Fruit fly (Drosophila melanogaster) whole organism, prepupa: ENCODE measurements around the gene CG4822.

Experiments
- Blimp-1 ChIP-seq: fragments of 200-800 bp; sonication (Bioruptor generic); optimal IDR thresholded peaks from 3 replicates; lab custom pipeline; 2017; ENCODE audit warnings: missing biosample characterization, missing genetic modification characterization, mild to moderate bottlenecking, moderate library complexity, missing genetic modification reagents
- CG10631 ChIP-seq: fragments of 200-800 bp; sonication (Bioruptor generic); optimal IDR thresholded peaks from 2 replicates; lab custom pipeline; 2016; ENCODE audit warnings: missing biosample characterization, missing genetic modification characterization
- CG10669 ChIP-seq: fragments of 200-800 bp; sonication (Bioruptor generic); optimal IDR thresholded peaks from 3 replicates; lab custom pipeline; 2018; ENCODE audit warnings: missing biosample characterization, mild to moderate bottlenecking, missing genetic modification characterization, moderate library complexity
- CG11762 ChIP-seq: fragments of 200-800 bp; sonication (Bioruptor generic); optimal IDR thresholded peaks from 3 replicates; lab custom pipeline; 2016; ENCODE audit warnings: missing biosample characterization, missing genetic modification characterization; ENCODE audit not compliant: insufficient read depth
- CG11902 ChIP-seq: fragments of 200-800 bp; sonication (Bioruptor generic); optimal IDR thresholded peaks from 3 replicates; lab custom pipeline; 2016; ENCODE audit warnings: missing biosample characterization, missing genetic modification characterization
- CG15336 ChIP-seq: fragments of 200-800 bp; sonication (Bioruptor generic); IDR thresholded peaks from 2 replicates; pipeline ENCODE4 v1.3.6; 2022; ENCODE audit warnings: missing biosample characterization, missing genetic modification characterization
- CG16779 ChIP-seq: fragments of 200-800 bp; sonication (Bioruptor generic); optimal IDR thresholded peaks from 3 replicates; lab custom pipeline; 2017; ENCODE audit warnings: missing biosample characterization, mild to moderate bottlenecking, missing genetic modification characterization
- CG3032 ChIP-seq: fragments of 200-800 bp; optimal IDR thresholded peaks from 2 replicates; lab custom pipeline; 2019; ENCODE audit warnings: missing biosample characterization, mild to moderate bottlenecking, missing genetic modification characterization, moderate library complexity
- CG31627 ChIP-seq: fragments of 200-800 bp; sonication (Bioruptor generic); optimal IDR thresholded peaks from 3 replicates; lab custom pipeline; 2016; ENCODE audit warnings: missing biosample characterization, missing genetic modification characterization
- CG32006 ChIP-seq: fragments of 200-800 bp; sonication (Bioruptor generic); optimal IDR thresholded peaks from 3 replicates; lab custom pipeline; 2017; ENCODE audit warnings: missing biosample characterization, mild to moderate bottlenecking, missing genetic modification characterization
- CG34406 ChIP-seq: fragments of 200-800 bp; sonication (Bioruptor generic); optimal IDR thresholded peaks from 3 replicates; lab custom pipeline; 2016; ENCODE audit warnings: missing biosample characterization, missing genetic modification characterization
- CG3919 ChIP-seq: fragments of 200-800 bp; sonication (Bioruptor generic); optimal IDR thresholded peaks from 3 replicates; lab custom pipeline; 2016; ENCODE audit warnings: missing biosample characterization, missing genetic modification characterization
- CG4318 ChIP-seq: fragments of 200-800 bp; sonication (Bioruptor generic); optimal IDR thresholded peaks from 3 replicates; lab custom pipeline; 2017; ENCODE audit warnings: missing biosample characterization, mild to moderate bottlenecking, missing genetic modification characterization
- CG6163 ChIP-seq: fragments of 200-800 bp; sonication (Bioruptor generic); IDR thresholded peaks from 3 replicates; pipeline ENCODE4 v1.3.6; 2022; ENCODE audit warnings: missing biosample characterization, missing genetic modification characterization
- CG6276 ChIP-seq: fragments of 200-800 bp; sonication (Bioruptor generic); optimal IDR thresholded peaks from 2 replicates; lab custom pipeline; 2017; ENCODE audit warnings: missing biosample characterization, mild to moderate bottlenecking, missing genetic modification characterization
- CG6792 ChIP-seq: fragments of 200-800 bp; sonication (Bioruptor generic); optimal IDR thresholded peaks from 3 replicates; lab custom pipeline; 2016; ENCODE audit warnings: missing biosample characterization, missing genetic modification characterization
- CG6808 ChIP-seq: fragments of 200-800 bp; sonication (Bioruptor generic); optimal IDR thresholded peaks from 3 replicates; lab custom pipeline; 2017; ENCODE audit warnings: missing biosample characterization, missing genetic modification characterization, mild to moderate bottlenecking, moderate library complexity, missing genetic modification reagents
- CG6854 ChIP-seq: fragments of 200-800 bp; sonication (Bioruptor generic); optimal IDR thresholded peaks from 2 replicates; lab custom pipeline; 2017; ENCODE audit warnings: missing biosample characterization, mild to moderate bottlenecking, missing genetic modification characterization
- CG7368 ChIP-seq: fragments of 200-800 bp; sonication (Bioruptor generic); optimal IDR thresholded peaks from 3 replicates; lab custom pipeline; 2016; ENCODE audit warnings: missing biosample characterization, missing genetic modification characterization
- CG8119 ChIP-seq: fragments of 200-800 bp; sonication (Bioruptor generic); IDR thresholded peaks from 3 replicates; pipeline ENCODE4 v1.3.6; 2022; ENCODE audit warnings: missing biosample characterization, missing genetic modification characterization
- CG8319 ChIP-seq: fragments of 200-800 bp; sonication (Bioruptor generic); optimal IDR thresholded peaks from 3 replicates; lab custom pipeline; 2016; ENCODE audit warnings: missing biosample characterization, missing genetic modification characterization
- CG8632 ChIP-seq: fragments of 200-800 bp; sonication (Bioruptor generic); optimal IDR thresholded peaks from 3 replicates; lab custom pipeline; 2016; ENCODE audit warnings: missing biosample characterization, missing genetic modification characterization
- CG9139 ChIP-seq: fragments of 200-800 bp; sonication (Bioruptor generic); optimal IDR thresholded peaks from 3 replicates; lab custom pipeline; 2017; ENCODE audit warnings: missing biosample characterization, mild to moderate bottlenecking, missing genetic modification characterization
- Eip78C ChIP-seq: fragments of 200-800 bp; sonication (Bioruptor generic); peaks from one replicate; lab custom pipeline; 2016; ENCODE audit warnings: missing biosample characterization, missing genetic modification characterization
- Eip93F ChIP-seq: fragments of 200-800 bp; sonication (Bioruptor generic); optimal IDR thresholded peaks from 2 replicates; lab custom pipeline; 2016; ENCODE audit warnings: missing biosample characterization, mild to moderate bottlenecking, missing genetic modification characterization
- Ets96B ChIP-seq: fragments of 200-800 bp; optimal IDR thresholded peaks from 2 replicates; lab custom pipeline; 2019; ENCODE audit warnings: missing biosample characterization, mild to moderate bottlenecking, missing genetic modification characterization, moderate library complexity
- Gug ChIP-seq: fragments of 200-800 bp; sonication (Bioruptor generic); IDR thresholded peaks from 2 replicates; pipeline ENCODE4 v1.3.6; 2022; ENCODE audit warnings: missing biosample characterization, missing genetic modification characterization
- Hr38 ChIP-seq: sonication (Bioruptor generic); optimal IDR thresholded peaks from 2 replicates; lab custom pipeline; 2016; ENCODE audit warnings: missing biosample characterization, missing genetic modification characterization
- Hr39 ChIP-seq: fragments of 200-800 bp; sonication (Bioruptor generic); optimal IDR thresholded peaks from 2 replicates; lab custom pipeline; 2016; ENCODE audit warnings: missing biosample characterization, missing genetic modification characterization
- Hr4 ChIP-seq: fragments of 200-800 bp; sonication (Bioruptor generic); optimal IDR thresholded peaks from 3 replicates; lab custom pipeline; 2016; ENCODE audit warnings: missing biosample characterization, missing genetic modification characterization
- Lpt ChIP-seq: fragments of 200-800 bp; sonication (Bioruptor generic); optimal IDR thresholded peaks from 3 replicates; lab custom pipeline; 2016; ENCODE audit warnings: missing biosample characterization, missing genetic modification characterization
- Met ChIP-seq: fragments of 200-800 bp; sonication (Bioruptor generic); optimal IDR thresholded peaks from 3 replicates; lab custom pipeline; 2016; ENCODE audit warnings: missing biosample characterization, missing genetic modification characterization
- OdsH ChIP-seq: fragments of 200-800 bp; sonication (Bioruptor generic); optimal IDR thresholded peaks from 3 replicates; lab custom pipeline; 2016; ENCODE audit warnings: missing biosample characterization, missing genetic modification characterization
- Smox ChIP-seq: fragments of 200-800 bp; sonication (Bioruptor generic); optimal IDR thresholded peaks from 3 replicates; lab custom pipeline; 2016; ENCODE audit warnings: missing biosample characterization, missing genetic modification characterization
- Sox102F ChIP-seq: fragments of 200-800 bp; sonication (Bioruptor generic); optimal IDR thresholded peaks from 2 replicates; lab custom pipeline; 2016; ENCODE audit warnings: missing biosample characterization, mild to moderate bottlenecking, missing genetic modification characterization
- Sox14 ChIP-seq: fragments of 200-800 bp; sonication (Bioruptor generic); optimal IDR thresholded peaks from 3 replicates; lab custom pipeline; 2016; ENCODE audit warnings: missing biosample characterization, missing genetic modification characterization
- Sox15 ChIP-seq: fragments of 200-800 bp; sonication (Bioruptor generic); optimal IDR thresholded peaks from 3 replicates; lab custom pipeline; 2016; ENCODE audit warnings: missing biosample characterization, missing genetic modification characterization
- achi ChIP-seq: fragments of 200-800 bp; sonication (Bioruptor generic); optimal IDR thresholded peaks from 3 replicates; lab custom pipeline; 2016; ENCODE audit warnings: missing biosample characterization, missing genetic modification characterization
- acj6 ChIP-seq: fragments of 200-800 bp; sonication (Bioruptor generic); optimal IDR thresholded peaks from 3 replicates; lab custom pipeline; 2016; ENCODE audit warnings: missing biosample characterization, missing genetic modification characterization
- dac ChIP-seq: fragments of 200-800 bp; sonication (Bioruptor generic); optimal IDR thresholded peaks from 2 replicates; lab custom pipeline; 2017; ENCODE audit warnings: missing biosample characterization, mild to moderate bottlenecking, missing genetic modification characterization
- dsx ChIP-seq: fragments of 200-800 bp; optimal IDR thresholded peaks from 3 replicates; lab custom pipeline; 2019; ENCODE audit warnings: missing biosample characterization, mild to moderate bottlenecking, missing genetic modification characterization, moderate library complexity; ENCODE audit not compliant: poor library complexity, severe bottlenecking
- eg ChIP-seq: fragments of 200-800 bp; sonication (Bioruptor generic); IDR thresholded peaks from 3 replicates; pipeline ENCODE4 v1.3.6; 2022; ENCODE audit warnings: missing biosample characterization, missing genetic modification characterization
- esn ChIP-seq: fragments of 200-800 bp; sonication (Bioruptor generic); optimal IDR thresholded peaks from 2 replicates; lab custom pipeline; 2016; ENCODE audit warnings: missing biosample characterization, mild to moderate bottlenecking, missing genetic modification characterization, moderate library complexity
- fd59A ChIP-seq: fragments of 200-800 bp; sonication (Bioruptor generic); optimal IDR thresholded peaks from 2 replicates; lab custom pipeline; 2017; ENCODE audit warnings: missing biosample characterization, mild to moderate bottlenecking, missing genetic modification characterization, missing genetic modification reagents
- fd85E ChIP-seq: fragments of 200-800 bp; sonication (Bioruptor generic); optimal IDR thresholded peaks from 3 replicates; lab custom pipeline; 2016; ENCODE audit warnings: missing biosample characterization, missing genetic modification characterization
- fkh ChIP-seq: fragments of 200-800 bp; sonication (Bioruptor generic); optimal IDR thresholded peaks from 3 replicates; lab custom pipeline; 2017; ENCODE audit warnings: missing biosample characterization, mild to moderate bottlenecking, missing genetic modification characterization, moderate library complexity
- salr ChIP-seq, 2 experiments: fragments of 200-800 bp; sonication (Bioruptor generic); optimal IDR thresholded peaks; 3 replicates each; lab custom pipeline; 2016 to 2018; ENCODE audit warnings: missing biosample characterization in 2 of 2, missing genetic modification characterization in 2 of 2, mild to moderate bottlenecking in 1 of 2
- spab ChIP-seq: fragments of 200-800 bp; sonication (Bioruptor generic); optimal IDR thresholded peaks from 2 replicates; lab custom pipeline; 2017; ENCODE audit warnings: missing biosample characterization, mild to moderate bottlenecking, missing genetic modification characterization, missing genetic modification reagents
- ss ChIP-seq, 2 experiments: fragments of 200-800 bp; sonication (Bioruptor generic); optimal IDR thresholded peaks; 2 replicates in 1 of 2; 3 replicates in 1 of 2; lab custom pipeline; 2017 to 2018; ENCODE audit warnings: mild to moderate bottlenecking in 2 of 2, missing biosample characterization in 2 of 2, missing genetic modification characterization in 2 of 2, moderate library complexity in 1 of 2
- svp ChIP-seq: fragments of 200-800 bp; sonication (Bioruptor generic); peaks from one replicate; lab custom pipeline; 2016; ENCODE audit warnings: missing biosample characterization, missing genetic modification characterization
- topi ChIP-seq: fragments of 200-800 bp; sonication (Bioruptor generic); optimal IDR thresholded peaks from 3 replicates; lab custom pipeline; 2016; ENCODE audit warnings: missing biosample characterization, missing genetic modification characterization
- vri ChIP-seq: fragments of 200-800 bp; sonication (Bioruptor generic); optimal IDR thresholded peaks from 3 replicates; lab custom pipeline; 2016; ENCODE audit warnings: missing biosample characterization, mild to moderate bottlenecking, missing genetic modification characterization

Gene CG4822

dm6 chr2L:87255-87723 is 34.3 kb downstream of the CG4822 start, which contains the start of gene net:
net (minus strand) TSS chr2L:87387.
- TF ChIP-seq CG6854 (GFP tag; lab: Kevin White, UChicago), result peak; percentile 59
- TF ChIP-seq Blimp-1 (GFP tag; lab: Kevin White, UChicago), result peak; percentile 62
- TF ChIP-seq CG10669 (GFP tag; lab: Kevin White, UChicago), result peak; percentile 63
- TF ChIP-seq fd59A (GFP tag; lab: Kevin White, UChicago), result peak; percentile 13
- TF ChIP-seq CG6276 (GFP tag; lab: Kevin White, UChicago), result peak; percentile 72
- peak; percentile 8 for TF ChIP-seq topi
- peak; percentile 60; the same call in 2 of the 3 replicates for TF ChIP-seq CG8119 (GFP tag; lab: Robert Waterston, UW)
- peak; percentile 54 for TF ChIP-seq esn (GFP tag; lab: Kevin White, UChicago)
- peak; percentile 11 for TF ChIP-seq CG11762 (GFP tag; lab: Kevin White, UChicago)
- peak; percentile 41 for TF ChIP-seq vri
- no peak for TF ChIP-seq CG32006 (GFP tag; lab: Kevin White, UChicago)
- peak; percentile 53 for TF ChIP-seq Eip93F (GFP tag; lab: Kevin White, UChicago)
- peak; percentile 34 for TF ChIP-seq fkh (GFP tag; lab: Kevin White, UChicago)
- TF ChIP-seq Hr38 (GFP tag; lab: Kevin White, UChicago), result no peak
- TF ChIP-seq spab (GFP tag; lab: Kevin White, UChicago), result peak; percentile 51
- peak; percentile 48 for TF ChIP-seq CG3919 (GFP tag; lab: Kevin White, UChicago)
- peak; percentile 72 for TF ChIP-seq CG3032 (tag; lab: Kevin White, UChicago)
- TF ChIP-seq CG8319 (GFP tag; lab: Kevin White, UChicago), result no peak
- peak; percentile 47 for TF ChIP-seq CG8632 (GFP tag; lab: Kevin White, UChicago)
- TF ChIP-seq CG6808 (GFP tag; lab: Kevin White, UChicago), result peak; percentile 71
- TF ChIP-seq CG7368 (GFP tag; lab: Kevin White, UChicago), result no peak
- peak; percentile 62 for TF ChIP-seq CG15336 (GFP tag; lab: Robert Waterston, UW)
- TF ChIP-seq CG34406 (GFP tag; lab: Kevin White, UChicago), result peak; percentile 48
- TF ChIP-seq CG6792 (GFP tag; lab: Kevin White, UChicago), result peak; percentile 36
- peak; percentile 33 for TF ChIP-seq Sox14
- TF ChIP-seq ss (GFP tag; optimal IDR thresholded peaks at IDR 0.05; lab: Kevin White, UChicago), result peak; percentile 52 to 75
- TF ChIP-seq Sox102F (GFP tag; lab: Kevin White, UChicago), result peak; percentile 59
- TF ChIP-seq salr (GFP tag; optimal IDR thresholded peaks at IDR 0.05; lab: Kevin White, UChicago), result peak in 1 of 2 experiments; percentile 15
- TF ChIP-seq OdsH, result peak; percentile 59
- TF ChIP-seq CG10631 (GFP tag; lab: Kevin White, UChicago), result peak; percentile 46
- TF ChIP-seq Smox, result peak; percentile 32
- no peak for TF ChIP-seq eg
- TF ChIP-seq svp, result peak; percentile 76
- TF ChIP-seq fd85E (GFP tag; lab: Kevin White, UChicago), result no peak
- no peak for TF ChIP-seq CG11902 (GFP tag; lab: Kevin White, UChicago)
- TF ChIP-seq CG16779, result peak; percentile 64
- TF ChIP-seq Sox15 (GFP tag; lab: Kevin White, UChicago), result peak; percentile 2
- TF ChIP-seq Ets96B (tag; lab: Kevin White, UChicago), result peak; percentile 74
- TF ChIP-seq Hr39 (GFP tag; lab: Kevin White, UChicago), result no peak
- TF ChIP-seq acj6 (GFP tag; lab: Kevin White, UChicago), result peak; percentile 44
- TF ChIP-seq dac (GFP tag; lab: Kevin White, UChicago), result peak; percentile 12
- TF ChIP-seq Lpt (GFP tag; lab: Kevin White, UChicago), result peak; percentile 22
- TF ChIP-seq CG31627 (GFP tag; lab: Kevin White, UChicago), result no peak
- peak; percentile 52 for TF ChIP-seq Hr4 (GFP tag; lab: Kevin White, UChicago)
- peak; percentile 65 for TF ChIP-seq dsx (GFP tag; lab: Kevin White, UChicago)
- peak; percentile 66 for TF ChIP-seq achi
- peak; percentile 34 for TF ChIP-seq CG4318 (GFP tag; lab: Kevin White, UChicago)
- TF ChIP-seq CG6163 (GFP tag; lab: Robert Waterston, UW), result no peak
- TF ChIP-seq Gug, result no peak
- TF ChIP-seq Met (GFP tag; lab: Kevin White, UChicago), result peak; percentile 56
- TF ChIP-seq Eip78C, result peak; percentile 90
- TF ChIP-seq CG9139, result peak; percentile 57
